Worm (Caenorhabditis elegans): ENCODE measurements around the gene mrps-9.

DNA sequence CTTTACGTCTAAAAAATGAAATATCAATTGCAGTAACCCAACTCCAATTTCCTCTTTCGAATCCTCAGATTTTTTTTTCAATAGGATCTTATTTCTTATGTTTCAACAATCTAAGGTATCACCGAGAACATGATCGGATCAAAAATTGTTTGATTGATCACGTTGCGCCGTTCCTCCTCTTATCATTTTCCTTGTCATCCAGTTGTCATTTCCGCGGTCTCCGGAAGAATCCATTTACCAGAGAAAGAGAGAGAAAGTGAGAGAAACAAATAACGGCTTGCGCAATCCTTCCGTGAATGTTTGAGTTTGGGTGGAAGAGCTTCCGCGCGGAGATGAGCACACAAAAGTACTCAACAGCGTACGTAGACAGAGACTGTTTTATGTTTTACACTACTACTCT, 27.4 kb downstream of the mrps-9 start:
- no peak for TF ChIP-seq tab-1 (GFP tag; IDR thresholded peaks at IDR 0.05)
- no peak for TF ChIP-seq ref-1 (GFP tag; conservative IDR thresholded peaks at IDR 0.05)
- no peak for TF ChIP-seq cog-1 (tag; optimal IDR thresholded peaks at IDR 0.05)
- TF ChIP-seq ztf-23 (GFP tag; IDR thresholded peaks at IDR 0.05) = no peak
- TF ChIP-seq med-1 (GFP tag; optimal IDR thresholded peaks at IDR 0.05; ENCODE audit: insufficient read depth) = no peak

All from whole organism, midembryonic.